Worm (Caenorhabditis elegans) whole organism, L3 larva: Measurements from ENCODE around the gene cutl-11.

ENCODE experiments used
- R02D3.7 ChIP-seq: fragments of 150-350 bp; optimal IDR thresholded peaks from 2 replicates; lab custom pipeline; 2014; ENCODE audit warnings: missing biosample characterization, missing genetic modification characterization
- ZK546.5 ChIP-seq: sonication (generic microtip); optimal IDR thresholded peaks from 2 replicates; lab custom pipeline; 2017; ENCODE audit warnings: missing biosample characterization, missing genetic modification characterization
- aly-2 ChIP-seq: fragments of 150-350 bp; optimal IDR thresholded peaks from 2 replicates; lab custom pipeline; 2014; ENCODE audit warnings: missing biosample characterization, missing genetic modification characterization
- ama-1 ChIP-seq: fragments of 150-350 bp; optimal IDR thresholded peaks from 2 replicates; lab custom pipeline; 2018
- ceh-16 ChIP-seq: sonication (generic microtip); optimal IDR thresholded peaks from 2 replicates; lab custom pipeline; 2017; ENCODE audit warnings: missing biosample characterization, missing genetic modification characterization
- ceh-28 ChIP-seq: fragments of 150-350 bp; optimal IDR thresholded peaks from 2 replicates; lab custom pipeline; 2014; ENCODE audit warnings: missing biosample characterization, missing genetic modification reagents, missing genetic modification characterization
- ceh-82 ChIP-seq: fragments of 150-350 bp; optimal IDR thresholded peaks from 2 replicates; lab custom pipeline; 2014; ENCODE audit warnings: missing biosample characterization, missing genetic modification characterization
- ceh-9 ChIP-seq: sonication (generic microtip); optimal IDR thresholded peaks from 2 replicates; lab custom pipeline; 2018; ENCODE audit warnings: missing biosample characterization, missing genetic modification characterization
- daf-12 ChIP-seq: fragments of 150-350 bp; optimal IDR thresholded peaks from 2 replicates; lab custom pipeline; 2014; ENCODE audit warnings: missing biosample characterization, missing genetic modification reagents, missing genetic modification characterization
- egl-27 ChIP-seq: sonication (generic microtip); optimal IDR thresholded peaks from 4 replicates; lab custom pipeline; 2017; ENCODE audit warnings: missing biosample characterization, missing genetic modification reagents, missing genetic modification characterization
- egl-5 ChIP-seq: fragments of 150-350 bp; optimal IDR thresholded peaks from 2 replicates; lab custom pipeline; 2017; ENCODE audit warnings: missing biosample characterization, missing genetic modification reagents, missing genetic modification characterization, inconsistent platforms
- elt-1 ChIP-seq: fragments of 150-350 bp; optimal IDR thresholded peaks from 2 replicates; lab custom pipeline; 2014; ENCODE audit warnings: missing biosample characterization, missing genetic modification characterization
- elt-2 ChIP-seq: sonication (generic microtip); optimal IDR thresholded peaks from 2 replicates; lab custom pipeline; 2016; ENCODE audit warnings: missing genetic modification reagents, mild to moderate bottlenecking, missing genetic modification characterization, missing compliant biosample characterization
- elt-3 ChIP-seq, 3 experiments: fragments of 150-350 bp in 1 of 3; sonication (generic microtip) in 2 of 3; optimal IDR thresholded peaks; 2 replicates in 2 of 3; 4 replicates in 1 of 3; lab custom pipeline; 2014 to 2017; ENCODE audit warnings: missing biosample characterization in 3 of 3, missing genetic modification characterization in 3 of 3
- eor-1 ChIP-seq, 2 experiments: fragments of 150-350 bp; optimal IDR thresholded peaks; 2 replicates each; lab custom pipeline; 2014 to 2018; ENCODE audit warnings: missing biosample characterization in 2 of 2, missing genetic modification characterization in 2 of 2
- fkh-10 ChIP-seq: sonication (generic microtip); optimal IDR thresholded peaks from 2 replicates; lab custom pipeline; 2017; ENCODE audit warnings: missing biosample characterization, missing genetic modification reagents, missing genetic modification characterization
- fkh-2 ChIP-seq: fragments of 150-350 bp; optimal IDR thresholded peaks from 2 replicates; lab custom pipeline; 2014; ENCODE audit warnings: missing biosample characterization, missing genetic modification reagents, missing genetic modification characterization
- fos-1 ChIP-seq: fragments of 150-350 bp; optimal IDR thresholded peaks from 2 replicates; lab custom pipeline; 2014; ENCODE audit warnings: missing biosample characterization, missing genetic modification characterization
- hmg-11 ChIP-seq: sonication (generic microtip); optimal IDR thresholded peaks from 2 replicates; lab custom pipeline; 2016; ENCODE audit warnings: missing genetic modification characterization, missing compliant biosample characterization
- jun-1 ChIP-seq: fragments of 150-350 bp; optimal IDR thresholded peaks from 2 replicates; lab custom pipeline; 2014; ENCODE audit warnings: missing biosample characterization, missing genetic modification reagents, missing genetic modification characterization
- lin-15B ChIP-seq: fragments of 150-350 bp; optimal IDR thresholded peaks from 2 replicates; lab custom pipeline; 2014; ENCODE audit warnings: missing biosample characterization, missing genetic modification characterization
- lin-39 ChIP-seq: fragments of 150-350 bp; optimal IDR thresholded peaks from 2 replicates; lab custom pipeline; 2018; ENCODE audit warnings: missing biosample characterization, missing genetic modification reagents, missing genetic modification characterization
- lsy-12 ChIP-seq: sonication (generic microtip); optimal IDR thresholded peaks from 2 replicates; lab custom pipeline; 2016; ENCODE audit warnings: mild to moderate bottlenecking, missing genetic modification characterization, missing compliant biosample characterization
- mdl-1 ChIP-seq: fragments of 150-350 bp; optimal IDR thresholded peaks from 2 replicates; lab custom pipeline; 2014; ENCODE audit warnings: missing biosample characterization, missing genetic modification characterization
- mml-1 ChIP-seq: fragments of 150-350 bp; sonication (generic microtip); optimal IDR thresholded peaks from 3 replicates; lab custom pipeline; 2014; ENCODE audit warnings: missing biosample characterization, missing genetic modification characterization
- nfya-1 ChIP-seq: sonication (generic microtip); optimal IDR thresholded peaks from 2 replicates; lab custom pipeline; 2017; ENCODE audit warnings: missing genetic modification characterization, mild to moderate bottlenecking, missing compliant biosample characterization, antibody characterized with exemption, moderate library complexity; ENCODE audit not compliant: insufficient read depth
- nhr-11 ChIP-seq: fragments of 150-350 bp; optimal IDR thresholded peaks from 2 replicates; lab custom pipeline; 2014; ENCODE audit warnings: missing biosample characterization, missing genetic modification characterization
- nhr-12 ChIP-seq: fragments of 150-350 bp; optimal IDR thresholded peaks from 2 replicates; lab custom pipeline; 2014; ENCODE audit warnings: missing biosample characterization, missing genetic modification characterization
- nhr-23 ChIP-seq: fragments of 150-350 bp; optimal IDR thresholded peaks from 2 replicates; lab custom pipeline; 2014; ENCODE audit warnings: missing biosample characterization, missing genetic modification reagents, missing genetic modification characterization
- nhr-237 ChIP-seq: fragments of 150-350 bp; optimal IDR thresholded peaks from 2 replicates; lab custom pipeline; 2014; ENCODE audit warnings: missing biosample characterization, missing genetic modification characterization
- nhr-25 ChIP-seq: sonication (generic microtip); optimal IDR thresholded peaks from 2 replicates; lab custom pipeline; 2017; ENCODE audit warnings: missing biosample characterization, missing genetic modification characterization
- nhr-28 ChIP-seq: fragments of 150-350 bp; optimal IDR thresholded peaks from 2 replicates; lab custom pipeline; 2014; ENCODE audit warnings: missing biosample characterization, missing genetic modification characterization
- nhr-43 ChIP-seq: sonication (generic microtip); optimal IDR thresholded peaks from 2 replicates; lab custom pipeline; 2016; ENCODE audit warnings: mild to moderate bottlenecking, missing genetic modification characterization, missing compliant biosample characterization; ENCODE audit not compliant: poor library complexity, severe bottlenecking
- nhr-67 ChIP-seq: fragments of 150-350 bp; optimal IDR thresholded peaks from 2 replicates; lab custom pipeline; 2014; ENCODE audit warnings: missing biosample characterization, missing genetic modification characterization
- nhr-76 ChIP-seq: fragments of 150-350 bp; sonication (generic microtip); optimal IDR thresholded peaks from 5 replicates; lab custom pipeline; 2014; ENCODE audit warnings: missing biosample characterization, missing genetic modification characterization
- nhr-77 ChIP-seq: fragments of 150-350 bp; optimal IDR thresholded peaks from 2 replicates; lab custom pipeline; 2014; ENCODE audit warnings: missing biosample characterization, missing genetic modification characterization
- pha-4 ChIP-seq: fragments of 150-350 bp; optimal IDR thresholded peaks from 2 replicates; lab custom pipeline; 2014; ENCODE audit warnings: missing biosample characterization, missing genetic modification reagents, missing genetic modification characterization
- pqm-1 ChIP-seq: fragments of 150-350 bp; optimal IDR thresholded peaks from 2 replicates; lab custom pipeline; 2017; ENCODE audit warnings: missing biosample characterization, missing genetic modification characterization, inconsistent platforms
- sea-2 ChIP-seq: fragments of 150-350 bp; sonication (generic microtip); optimal IDR thresholded peaks from 4 replicates; lab custom pipeline; 2014; ENCODE audit warnings: missing biosample characterization, missing genetic modification reagents, missing genetic modification characterization
- skn-1 ChIP-seq: fragments of 150-350 bp; optimal IDR thresholded peaks from 2 replicates; lab custom pipeline; 2014; ENCODE audit warnings: missing biosample characterization, missing genetic modification characterization
- snpc-4 ChIP-seq: fragments of 150-350 bp; optimal IDR thresholded peaks from 2 replicates; lab custom pipeline; 2014; ENCODE audit warnings: missing biosample characterization, missing genetic modification characterization
- tbx-2 ChIP-seq: sonication (generic microtip); optimal IDR thresholded peaks from 2 replicates; lab custom pipeline; 2016; ENCODE audit warnings: mild to moderate bottlenecking, missing genetic modification characterization, missing compliant biosample characterization
- unc-39 ChIP-seq: sonication (generic microtip); optimal IDR thresholded peaks from 4 replicates; lab custom pipeline; 2017; ENCODE audit warnings: missing biosample characterization, missing genetic modification characterization
- unc-62 ChIP-seq: fragments of 150-350 bp; sonication (generic microtip); optimal IDR thresholded peaks from 4 replicates; lab custom pipeline; 2014; ENCODE audit warnings: missing biosample characterization, missing genetic modification reagents, missing genetic modification characterization
- zag-1 ChIP-seq: fragments of 150-350 bp; optimal IDR thresholded peaks from 2 replicates; lab custom pipeline; 2014; ENCODE audit warnings: missing biosample characterization, missing genetic modification characterization
- ztf-11 ChIP-seq: fragments of 150-350 bp; optimal IDR thresholded peaks from 2 replicates; lab custom pipeline; 2014; ENCODE audit warnings: missing biosample characterization, missing genetic modification characterization
- ztf-4 ChIP-seq: fragments of 150-350 bp; optimal IDR thresholded peaks from 2 replicates; lab custom pipeline; 2014; ENCODE audit warnings: missing biosample characterization, missing genetic modification characterization

Gene cutl-11

DNA sequence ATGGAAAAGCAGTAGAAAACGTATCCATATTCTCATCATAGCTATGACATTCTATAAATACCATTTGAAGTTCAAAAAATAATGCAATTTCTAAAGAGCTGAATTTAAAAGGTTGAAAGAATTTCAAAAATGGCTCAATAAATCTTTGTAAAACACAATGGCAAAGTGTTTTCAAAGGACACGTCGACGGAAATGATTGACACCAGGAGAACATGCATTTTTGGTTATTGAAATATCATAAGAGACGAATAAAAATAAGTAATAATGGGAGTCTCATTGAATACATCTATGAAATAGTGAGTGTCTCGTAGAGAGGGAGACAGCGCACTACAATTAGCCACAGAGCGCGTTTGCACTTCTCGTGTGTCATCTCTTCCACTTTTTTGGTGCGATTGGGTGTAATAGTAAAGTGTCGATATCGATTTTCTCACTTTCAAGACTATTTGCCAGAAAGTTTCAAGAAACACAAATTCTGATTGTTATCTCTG is 5.9 kb upstream of the cutl-11 start, which contains the start of gene T04F8.2:
Gene T04F8.2 (minus strand): TSS at position 51 of the 488 bp plus-strand sequence.
- TF ChIP-seq nhr-76 (tag; lab: Kevin White, UChicago) (no peak), ztf-4 (tag; lab: Kevin White, UChicago) (no peak), ceh-9 (tag; lab: Kevin White, UChicago) (no peak), lsy-12 (tag; lab: Kevin White, UChicago) (no peak), nhr-237 (no peak), eor-1 (tag; optimal IDR thresholded peaks at IDR 0.05; lab: Kevin White, UChicago) (no peak), ceh-82 (tag; lab: Kevin White, UChicago) (no peak), egl-27 (tag; lab: Kevin White, UChicago) (no peak), R02D3.7 (no peak), aly-2 (tag; lab: Kevin White, UChicago) (no peak), hmg-11 (tag; lab: Kevin White, UChicago) (peak; percentile 59), skn-1 (tag; lab: Kevin White, UChicago) (peak; percentile 58), ZK546.5 (tag; lab: Kevin White, UChicago) (no peak), nhr-28 (tag; lab: Kevin White, UChicago) (no peak), ceh-28 (peak; percentile 49), tbx-2 (tag; lab: Kevin White, UChicago) (no peak), unc-62 (GFP tag; lab: Kevin White, UChicago) (no peak), nhr-77 (no peak), ama-1 (lab: Kevin White, UChicago) (no peak), fkh-2 (tag; lab: Kevin White, UChicago) (no peak), nhr-12 (no peak), egl-5 (tag; lab: Kevin White, UChicago) (peak; percentile 64), unc-39 (tag; lab: Kevin White, UChicago) (no peak), sea-2 (no peak), snpc-4 (tag; lab: Kevin White, UChicago) (peak; percentile 58), nhr-67 (tag; lab: Kevin White, UChicago) (no peak), jun-1 (tag; lab: Kevin White, UChicago) (peak; percentile 28), fkh-10 (GFP tag; lab: Kevin White, UChicago) (no peak), lin-15B (tag; lab: Kevin White, UChicago) (peak; percentile 50), pha-4 (tag; lab: Kevin White, UChicago) (peak; percentile 86), lin-39 (tag; lab: Kevin White, UChicago) (peak; percentile 69), nhr-23 (tag; lab: Kevin White, UChicago) (peak; percentile 56), zag-1 (tag; lab: Kevin White, UChicago) (no peak), nhr-43 (tag; lab: Kevin White, UChicago) (peak; percentile 21), ztf-11 (no peak), daf-12 (no peak), fos-1 (no peak), ceh-16 (no peak), nfya-1 (peak; percentile 68), pqm-1 (tag; lab: Kevin White, UChicago) (peak; percentile 42), elt-3 (tag; optimal IDR thresholded peaks at IDR 0.05; lab: Kevin White, UChicago) (no peak), nhr-25 (peak; percentile 63), nhr-11 (tag; lab: Kevin White, UChicago) (no peak), elt-1 (tag; lab: Kevin White, UChicago) (no peak), mdl-1 (no peak), mml-1 (no peak), elt-2 (tag; lab: Kevin White, UChicago) (peak; percentile 50)
